Worm (Caenorhabditis elegans) whole organism, L1 larva: ENCODE measurements around the gene Y62F5A.9.

ENCODE experiments used
- lin-13 ChIP-seq: fragments of 150-350 bp; optimal IDR thresholded peaks from 2 replicates; lab custom pipeline; 2014; ENCODE audit warnings: missing biosample characterization, missing genetic modification reagents, missing genetic modification characterization
- nhr-77 ChIP-seq: fragments of 150-350 bp; optimal IDR thresholded peaks from 2 replicates; lab custom pipeline; 2014; ENCODE audit warnings: missing biosample characterization, missing genetic modification characterization
- pag-3 ChIP-seq: sonication (generic microtip); optimal IDR thresholded peaks from 2 replicates; lab custom pipeline; 2017; ENCODE audit warnings: missing genetic modification characterization, mild to moderate bottlenecking, missing compliant biosample characterization, antibody characterized with exemption, borderline replicate concordance; ENCODE audit not compliant: insufficient read depth

DNA sequence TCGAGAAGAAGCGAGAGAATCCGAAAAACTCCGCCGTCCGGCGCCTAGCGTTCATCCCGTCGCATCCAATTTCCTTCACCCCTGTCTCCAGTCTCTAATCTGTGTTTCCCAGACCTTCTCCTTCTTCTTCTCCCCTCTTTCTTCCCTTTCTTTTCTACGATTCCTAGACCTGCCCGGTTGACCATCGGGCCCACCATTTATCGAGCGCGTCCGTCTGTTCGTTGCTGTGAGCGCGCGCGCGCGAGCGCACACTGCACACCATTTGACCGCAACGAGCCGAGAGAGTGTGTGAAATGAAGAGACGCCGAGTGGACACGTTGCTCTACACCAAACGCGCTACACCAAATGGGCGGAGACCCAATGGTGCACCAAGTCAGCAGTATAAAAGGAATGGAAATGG is 1.5 kb downstream of the Y62F5A.9 start:
- no peak for TF ChIP-seq pag-3 (tag; lab: Kevin White, UChicago)
- no peak for TF ChIP-seq lin-13 (GFP tag; lab: Kevin White, UChicago)
- no peak for TF ChIP-seq nhr-77 (tag; lab: Kevin White, UChicago)
